Fruit fly (Drosophila melanogaster) whole organism, embryonic: ENCODE data around the gene Ada2a.
A peak's percentile ranks its signal among the peaks of the same experiment; 100 is the strongest.

Experiments
- Atf-2 ChIP-seq: fragments of 200-800 bp; sonication (Bioruptor generic); optimal IDR thresholded peaks from 2 replicates; lab custom pipeline; 2016; ENCODE audit warnings: missing biosample characterization, missing genetic modification characterization
- BEAF-32 ChIP-seq: fragments of 200-800 bp; sonication (Bioruptor generic); optimal IDR thresholded peaks from 3 replicates; lab custom pipeline; 2017; ENCODE audit warnings: missing biosample characterization, missing genetic modification characterization, mild to moderate bottlenecking, moderate library complexity, missing genetic modification reagents
- CG10366 ChIP-seq: fragments of 200-800 bp; sonication (Bioruptor generic); IDR thresholded peaks from 2 replicates; pipeline ENCODE4 v1.3.6; 2022; ENCODE audit warnings: missing biosample characterization, missing genetic modification characterization
- CG10654 ChIP-seq: fragments of 200-800 bp; sonication (Bioruptor generic); optimal IDR thresholded peaks from 2 replicates; lab custom pipeline; 2016; ENCODE audit warnings: missing biosample characterization, missing genetic modification characterization
- CG11093 ChIP-seq: fragments of 200-800 bp; sonication (Bioruptor generic); IDR thresholded peaks from 3 replicates; pipeline ENCODE4 v1.3.6; 2022; ENCODE audit warnings: missing biosample characterization, missing genetic modification characterization
- CG11247 ChIP-seq: fragments of 200-800 bp; sonication (Bioruptor generic); IDR thresholded peaks from 2 replicates; pipeline ENCODE4 v1.3.6; 2022; ENCODE audit warnings: missing biosample characterization, missing genetic modification characterization
- CG12071 ChIP-seq: fragments of 200-800 bp; sonication (Bioruptor generic); optimal IDR thresholded peaks from 3 replicates; lab custom pipeline; 2018; ENCODE audit warnings: missing biosample characterization, mild to moderate bottlenecking, missing genetic modification characterization
- CG12219 ChIP-seq: fragments of 200-800 bp; sonication (Bioruptor generic); optimal IDR thresholded peaks from 3 replicates; lab custom pipeline; 2018; ENCODE audit warnings: missing biosample characterization, mild to moderate bottlenecking, missing genetic modification characterization
- CG13624 ChIP-seq: fragments of 200-800 bp; sonication (Bioruptor generic); optimal IDR thresholded peaks from 2 replicates; lab custom pipeline; 2016; ENCODE audit warnings: missing biosample characterization, missing genetic modification characterization
- CG16863 ChIP-seq: fragments of 200-800 bp; sonication (Bioruptor generic); optimal IDR thresholded peaks from 3 replicates; lab custom pipeline; 2016; ENCODE audit warnings: missing biosample characterization, missing genetic modification characterization
- CG18599 ChIP-seq: fragments of 200-800 bp; sonication (Bioruptor generic); optimal IDR thresholded peaks from 3 replicates; lab custom pipeline; 2017; ENCODE audit warnings: missing biosample characterization, missing genetic modification characterization, mild to moderate bottlenecking, moderate library complexity, missing genetic modification reagents
- CG2120 ChIP-seq: fragments of 200-800 bp; sonication (Bioruptor generic); optimal IDR thresholded peaks from 3 replicates; lab custom pipeline; 2016; ENCODE audit warnings: missing biosample characterization, missing genetic modification characterization
- CG30020 ChIP-seq: fragments of 200-800 bp; optimal IDR thresholded peaks from 2 replicates; lab custom pipeline; 2019; ENCODE audit warnings: missing biosample characterization, mild to moderate bottlenecking, missing genetic modification characterization, moderate library complexity
- CG31441 ChIP-seq: fragments of 200-800 bp; sonication (Bioruptor generic); IDR thresholded peaks from 2 replicates; pipeline ENCODE4 v1.3.6; 2022; ENCODE audit warnings: missing biosample characterization, missing genetic modification characterization
- CG4282 ChIP-seq: fragments of 200-800 bp; sonication (Bioruptor generic); optimal IDR thresholded peaks from 2 replicates; lab custom pipeline; 2016; ENCODE audit warnings: missing biosample characterization, missing genetic modification characterization
- CG7372 ChIP-seq: fragments of 200-800 bp; sonication (Bioruptor generic); IDR thresholded peaks from 2 replicates; pipeline ENCODE4 v1.3.6; 2022; ENCODE audit warnings: missing biosample characterization, missing genetic modification characterization
- CG8359 ChIP-seq: fragments of 200-800 bp; sonication (Bioruptor generic); optimal IDR thresholded peaks from 2 replicates; lab custom pipeline; 2017; ENCODE audit warnings: missing biosample characterization, mild to moderate bottlenecking, missing genetic modification characterization, borderline replicate concordance
- CG9215 ChIP-seq: fragments of 200-800 bp; sonication (Bioruptor generic); IDR thresholded peaks from 2 replicates; pipeline ENCODE4 v1.3.6; 2022; ENCODE audit warnings: missing biosample characterization, missing genetic modification characterization
- CG9727 ChIP-seq: fragments of 200-800 bp; sonication (Bioruptor generic); optimal IDR thresholded peaks from 3 replicates; lab custom pipeline; 2017; ENCODE audit warnings: missing biosample characterization, mild to moderate bottlenecking, missing genetic modification characterization
- CG9876 ChIP-seq: fragments of 200-800 bp; sonication (Bioruptor generic); optimal IDR thresholded peaks from 2 replicates; lab custom pipeline; 2016; ENCODE audit warnings: missing biosample characterization, missing genetic modification characterization
- Dek ChIP-seq: fragments of 200-800 bp; sonication (Bioruptor generic); optimal IDR thresholded peaks from 3 replicates; lab custom pipeline; 2019; ENCODE audit warnings: missing biosample characterization, mild to moderate bottlenecking, missing genetic modification characterization, moderate library complexity
- Dip2 ChIP-seq: fragments of 200-800 bp; sonication (Bioruptor generic); IDR thresholded peaks from 2 replicates; pipeline ENCODE4 v1.3.6; 2022; ENCODE audit warnings: missing biosample characterization, missing genetic modification characterization
- Dp ChIP-seq: fragments of 200-800 bp; sonication (Bioruptor generic); optimal IDR thresholded peaks from 2 replicates; lab custom pipeline; 2018; ENCODE audit warnings: missing biosample characterization, mild to moderate bottlenecking, missing genetic modification characterization, moderate library complexity
- Dref ChIP-seq: fragments of 200-800 bp; sonication (Bioruptor generic); IDR thresholded peaks from 2 replicates; pipeline ENCODE4 v1.3.6; 2022; ENCODE audit warnings: missing biosample characterization, missing genetic modification characterization
- Drgx ChIP-seq: fragments of 200-800 bp; sonication (Bioruptor generic); IDR thresholded peaks from 2 replicates; pipeline ENCODE4 v1.3.6; 2022; ENCODE audit warnings: missing biosample characterization, missing genetic modification characterization
- Ets97D ChIP-seq: fragments of 200-800 bp; sonication (Bioruptor generic); optimal IDR thresholded peaks from 3 replicates; lab custom pipeline; 2016; ENCODE audit warnings: missing biosample characterization, missing genetic modification characterization
- Gug ChIP-seq: fragments of 200-800 bp; sonication (Bioruptor generic); IDR thresholded peaks from 4 replicates; pipeline ENCODE4 v1.3.6; 2022; ENCODE audit warnings: missing biosample characterization, missing genetic modification characterization
- H2.0 ChIP-seq: fragments of 200-800 bp; sonication (Bioruptor generic); IDR thresholded peaks from 2 replicates; pipeline ENCODE4 v1.3.6; 2022; ENCODE audit warnings: missing biosample characterization, missing genetic modification characterization
- Hr3 ChIP-seq: fragments of 200-800 bp; sonication (Bioruptor generic); optimal IDR thresholded peaks from 3 replicates; lab custom pipeline; 2016; ENCODE audit warnings: missing biosample characterization, missing genetic modification characterization
- Hr39 ChIP-seq: fragments of >200 bp; optimal IDR thresholded peaks from 2 replicates; lab custom pipeline; 2017
- NK7.1 ChIP-seq: fragments of 200-800 bp; sonication (Bioruptor generic); optimal IDR thresholded peaks from 3 replicates; lab custom pipeline; 2016; ENCODE audit warnings: missing biosample characterization, missing genetic modification characterization
- Rfx ChIP-seq: fragments of 200-800 bp; sonication (Bioruptor generic); IDR thresholded peaks from 2 replicates; pipeline ENCODE4 v1.3.6; 2022; ENCODE audit warnings: missing biosample characterization, missing genetic modification characterization
- Taf1 ChIP-seq: fragments of 200-800 bp; sonication (Bioruptor generic); IDR thresholded peaks from 2 replicates; pipeline ENCODE4 v1.3.6; 2022; ENCODE audit warnings: missing biosample characterization, missing genetic modification characterization
- al ChIP-seq: fragments of 200-800 bp; sonication (Bioruptor generic); IDR thresholded peaks from 2 replicates; pipeline ENCODE4 v1.3.6; 2022; ENCODE audit warnings: missing biosample characterization, missing genetic modification characterization
- btn ChIP-seq: fragments of 200-800 bp; sonication (Bioruptor generic); optimal IDR thresholded peaks from 2 replicates; lab custom pipeline; 2016; ENCODE audit warnings: missing biosample characterization, missing genetic modification characterization
- chif ChIP-seq, 2 experiments: fragments of 200-800 bp; sonication (Bioruptor generic); optimal IDR thresholded peaks; 3 replicates each; lab custom pipeline; 2016; ENCODE audit warnings: missing biosample characterization in 2 of 2, missing genetic modification characterization in 2 of 2
- cwo ChIP-seq: fragments of 200-800 bp; sonication (Bioruptor generic); optimal IDR thresholded peaks from 3 replicates; lab custom pipeline; 2017; ENCODE audit warnings: missing biosample characterization, missing genetic modification characterization, mild to moderate bottlenecking, moderate library complexity, missing genetic modification reagents
- dmrt99B ChIP-seq: fragments of 200-800 bp; sonication (Bioruptor generic); optimal IDR thresholded peaks from 2 replicates; lab custom pipeline; 2018; ENCODE audit warnings: missing biosample characterization, mild to moderate bottlenecking, missing genetic modification characterization, moderate library complexity
- esg ChIP-seq: fragments of 200-800 bp; sonication (Bioruptor generic); conservative IDR thresholded peaks from 2 replicates; pipeline ENCODE4 v1.3.6; 2022; ENCODE audit warnings: missing biosample characterization, missing genetic modification characterization
- exex ChIP-seq: fragments of 200-800 bp; sonication (Bioruptor generic); optimal IDR thresholded peaks from 4 replicates; lab custom pipeline; 2018; ENCODE audit warnings: missing biosample characterization, mild to moderate bottlenecking, missing genetic modification characterization, moderate library complexity
- fd64A ChIP-seq: fragments of 200-800 bp; sonication (Bioruptor generic); optimal IDR thresholded peaks from 3 replicates; lab custom pipeline; 2018; ENCODE audit warnings: missing biosample characterization, mild to moderate bottlenecking, missing genetic modification characterization
- gsb-n ChIP-seq: fragments of 200-800 bp; sonication (Bioruptor generic); optimal IDR thresholded peaks from 3 replicates; lab custom pipeline; 2018; ENCODE audit warnings: missing biosample characterization, mild to moderate bottlenecking, missing genetic modification characterization
- lmd ChIP-seq: fragments of 200-800 bp; sonication (Bioruptor generic); IDR thresholded peaks from 2 replicates; pipeline ENCODE4 v1.3.6; 2022; ENCODE audit warnings: missing biosample characterization, missing genetic modification characterization
- lola ChIP-seq, 3 experiments: fragments of >200 bp in 2 of 3; fragments of 200-800 bp in 1 of 3; sonication (Bioruptor generic) in 1 of 3; optimal IDR thresholded peaks; 2 replicates each; lab custom pipeline; 2017 to 2019; ENCODE audit warnings: missing biosample characterization in 3 of 3, missing genetic modification characterization in 3 of 3, mild to moderate bottlenecking in 1 of 3, moderate library complexity in 1 of 3
- maf-S ChIP-seq: fragments of 200-800 bp; sonication (Bioruptor generic); optimal IDR thresholded peaks from 2 replicates; lab custom pipeline; 2016; ENCODE audit warnings: missing biosample characterization, missing genetic modification characterization
- mld ChIP-seq: fragments of 200-800 bp; sonication (Bioruptor generic); IDR thresholded peaks from 3 replicates; pipeline ENCODE4 v1.3.6; 2022; ENCODE audit warnings: missing biosample characterization, missing genetic modification characterization; ENCODE audit not compliant: partially characterized antibody
- pnt ChIP-seq: fragments of 200-800 bp; sonication (Bioruptor generic); optimal IDR thresholded peaks from 3 replicates; lab custom pipeline; 2016; ENCODE audit warnings: missing biosample characterization, missing genetic modification characterization
- schlank ChIP-seq: fragments of 200-800 bp; sonication (Bioruptor generic); optimal IDR thresholded peaks from 2 replicates; lab custom pipeline; 2018; ENCODE audit warnings: missing biosample characterization, mild to moderate bottlenecking, missing genetic modification characterization
- sob ChIP-seq: fragments of 200-800 bp; sonication (Bioruptor generic); IDR thresholded peaks from 2 replicates; pipeline ENCODE4 v1.3.6; 2022; ENCODE audit warnings: missing biosample characterization, missing genetic modification characterization
- stc ChIP-seq: fragments of 200-800 bp; sonication (Bioruptor generic); IDR thresholded peaks from 2 replicates; pipeline ENCODE4 v1.3.6; 2022; ENCODE audit warnings: missing biosample characterization, missing genetic modification characterization
- sug ChIP-seq: fragments of 200-800 bp; optimal IDR thresholded peaks from 2 replicates; lab custom pipeline; 2019; ENCODE audit warnings: missing biosample characterization, mild to moderate bottlenecking, missing genetic modification characterization, moderate library complexity
- ttk ChIP-seq: fragments of 200-800 bp; sonication (Bioruptor generic); IDR thresholded peaks from 2 replicates; pipeline ENCODE4 v2.1.2; 2022; ENCODE audit warnings: missing biosample characterization, missing genetic modification characterization
- zen2 ChIP-seq: fragments of 200-800 bp; sonication (Bioruptor generic); IDR thresholded peaks from 3 replicates; pipeline ENCODE4 v1.3.6; 2022; ENCODE audit warnings: missing biosample characterization, missing genetic modification characterization; ENCODE audit not compliant: partially characterized antibody

Gene Ada2a

dm6 chr3R:18296084-18296483, 40.8 kb upstream of the Ada2a start (continued):
- TF ChIP-seq Gug (no peak), Dip2 (GFP tag; lab: Robert Waterston, UW) (no peak), CG11247 (GFP tag; lab: Robert Waterston, UW) (no peak), CG12071 (GFP tag; lab: Kevin White, UChicago) (peak; percentile 10), CG11093 (GFP tag; lab: Robert Waterston, UW) (no peak), Drgx (GFP tag; lab: Robert Waterston, UW) (no peak), CG9215 (no peak), CG9876 (GFP tag; lab: Kevin White, UChicago) (no peak), fd64A (GFP tag; lab: Kevin White, UChicago) (no peak), CG12219 (GFP tag; lab: Kevin White, UChicago) (no peak), CG13624 (GFP tag; lab: Kevin White, UChicago) (no peak), CG4282 (GFP tag; lab: Kevin White, UChicago) (no peak), NK7.1 (GFP tag; lab: Kevin White, UChicago) (no peak), Dref (GFP tag; lab: Robert Waterston, UW) (no peak), ttk (GFP tag; lab: Robert Waterston, UW) (no peak), CG31441 (GFP tag; lab: Robert Waterston, UW) (no peak), Taf1 (no peak), Atf-2 (GFP tag; lab: Kevin White, UChicago) (no peak), schlank (tag; lab: Kevin White, UChicago) (peak; percentile 68), CG16863 (no peak), dmrt99B (tag; lab: Kevin White, UChicago) (no peak), CG8359 (GFP tag; lab: Kevin White, UChicago) (no peak), CG7372 (no peak), cwo (peak; percentile 10), exex (tag; lab: Kevin White, UChicago) (no peak), Ets97D (GFP tag; lab: Kevin White, UChicago) (no peak), stc (no peak), lmd (GFP tag; lab: Robert Waterston, UW) (no peak), btn (GFP tag; lab: Kevin White, UChicago) (no peak), Dp (GFP tag; lab: Kevin White, UChicago) (no peak), zen2 (GFP tag; lab: Robert Waterston, UW) (no peak), pnt (no peak), maf-S (GFP tag; lab: Kevin White, UChicago) (no peak), al (no peak), H2.0 (GFP tag; lab: Robert Waterston, UW) (no peak), CG18599 (GFP tag; lab: Kevin White, UChicago) (peak; percentile 75), sob (GFP tag; lab: Robert Waterston, UW) (no peak; the same call in 1 of the 2 replicates), CG30020 (tag; lab: Kevin White, UChicago) (no peak), BEAF-32 (GFP tag; lab: Kevin White, UChicago) (no peak), Hr39 (no peak), Dek (tag; lab: Kevin White, UChicago) (peak; percentile 20), CG9727 (GFP tag; lab: Kevin White, UChicago) (peak; percentile 14), mld (no peak), chif (GFP tag; optimal IDR thresholded peaks at IDR 0.05; lab: Kevin White, UChicago) (no peak), CG10366 (GFP tag; lab: Robert Waterston, UW) (no peak), sug (tag; lab: Kevin White, UChicago) (no peak), Hr3 (no peak), CG2120 (GFP tag; lab: Kevin White, UChicago) (peak; percentile 47), esg (GFP tag; lab: Robert Waterston, UW) (no peak), Rfx (GFP tag; lab: Robert Waterston, UW) (peak; percentile 30; the same call in 1 of the 2 replicates), CG10654 (GFP tag; lab: Kevin White, UChicago) (no peak), gsb-n (tag; lab: Kevin White, UChicago) (no peak), lola (GFP tag; optimal IDR thresholded peaks at IDR 0.05; lab: Kevin White, UChicago) (no peak)
